Fruit fly (Drosophila melanogaster): ENCODE data around the gene CG46435.

CG46435 gene

DNA sequence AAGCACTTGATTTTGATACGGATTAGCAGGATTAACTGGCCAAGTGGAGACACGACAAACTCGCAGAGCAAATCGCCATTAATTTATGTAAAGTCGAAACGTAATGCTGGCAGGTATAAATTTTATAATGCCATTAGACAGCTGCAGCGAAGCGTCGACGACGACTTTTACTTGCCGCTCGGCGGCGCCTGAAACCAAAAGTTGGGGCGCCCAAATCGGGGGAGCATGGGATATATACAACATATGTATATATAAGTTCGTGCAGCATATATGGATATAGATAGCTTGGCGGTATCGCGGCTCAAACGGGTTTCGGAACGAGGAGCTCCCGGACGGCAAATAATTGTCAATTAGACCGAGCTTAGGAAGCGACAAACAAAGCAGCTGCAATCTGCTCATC lies 24.3 kb upstream of the CG46435 start, which contains the start of gene Cpr76Bc:
Gene Cpr76Bc (plus strand): TSS at position 301 of the 400 bp plus-strand sequence.
- no peak for TF ChIP-seq CG12605 (GFP tag; IDR thresholded peaks at IDR 0.05)
- no peak for TF ChIP-seq rn (GFP tag; IDR thresholded peaks at IDR 0.05)
- TF ChIP-seq fd96Ca (GFP tag; IDR thresholded peaks at IDR 0.05) = no peak
- no peak for TF ChIP-seq CG9948 (tag; optimal IDR thresholded peaks at IDR 0.05)
- TF ChIP-seq CG17806 (tag; optimal IDR thresholded peaks at IDR 0.05) = no peak
- TF ChIP-seq Snoo (tag; optimal IDR thresholded peaks at IDR 0.05) = no peak
- TF ChIP-seq EcR (GFP tag; optimal IDR thresholded peaks at IDR 0.05) = no peak
- no peak for TF ChIP-seq CG4496 (GFP tag; IDR thresholded peaks at IDR 0.05)
- no peak for TF ChIP-seq Pif1B (GFP tag; optimal IDR thresholded peaks at IDR 0.05)
- TF ChIP-seq CG14655 (GFP tag; optimal IDR thresholded peaks at IDR 0.05) = no peak
- no peak for TF ChIP-seq CG8301 (tag; optimal IDR thresholded peaks at IDR 0.05)
- no peak for TF ChIP-seq CG10348 (GFP tag; IDR thresholded peaks at IDR 0.05)

DNA sequence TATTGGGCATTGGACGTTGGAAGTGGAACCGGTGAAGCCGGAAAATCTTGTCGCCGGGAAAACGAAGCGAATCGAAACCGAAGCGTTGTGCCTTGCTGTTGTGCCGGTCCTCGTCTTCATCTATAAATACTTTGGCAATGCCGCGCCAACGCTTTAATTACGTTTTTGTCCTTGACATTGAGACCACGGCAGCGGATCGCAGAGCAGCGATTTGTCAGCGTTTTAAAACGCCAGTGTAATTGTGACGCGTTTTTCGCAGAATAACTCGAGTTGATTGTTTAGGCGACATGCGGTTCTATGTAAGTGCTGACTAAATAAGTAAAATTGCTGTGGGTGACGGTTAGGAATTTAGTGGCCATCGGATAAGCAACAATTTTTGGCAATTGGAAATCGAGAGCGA lies 23.8 kb upstream of the CG46435 start:
- TF ChIP-seq Snoo (tag; optimal IDR thresholded peaks at IDR 0.05) = no peak
- no peak for TF ChIP-seq D1 (tag; optimal IDR thresholded peaks at IDR 0.05)
- no peak for TF ChIP-seq CG8159 (tag; optimal IDR thresholded peaks at IDR 0.05)
- no peak for TF ChIP-seq gl (tag; optimal IDR thresholded peaks at IDR 0.05)
- TF ChIP-seq fd96Ca (GFP tag; IDR thresholded peaks at IDR 0.05) = no peak
- no peak for TF ChIP-seq Pif1A (GFP tag; optimal IDR thresholded peaks at IDR 0.05)
- no peak for TF ChIP-seq CG17806 (tag; optimal IDR thresholded peaks at IDR 0.05)
- no peak for TF ChIP-seq CG8301 (tag; optimal IDR thresholded peaks at IDR 0.05)
- no peak for TF ChIP-seq CG34367 (tag; optimal IDR thresholded peaks at IDR 0.05)
- TF ChIP-seq Pif1B (GFP tag; optimal IDR thresholded peaks at IDR 0.05) = no peak
- no peak for TF ChIP-seq CG15710 (tag; optimal IDR thresholded peaks at IDR 0.05)
- no peak for TF ChIP-seq EcR (GFP tag; optimal IDR thresholded peaks at IDR 0.05)
- TF ChIP-seq CG14655 (GFP tag; optimal IDR thresholded peaks at IDR 0.05) = no peak
- TF ChIP-seq CG4496 (GFP tag; IDR thresholded peaks at IDR 0.05) = no peak
- no peak for TF ChIP-seq CG12605 (GFP tag; IDR thresholded peaks at IDR 0.05)
- no peak for TF ChIP-seq CG9948 (tag; optimal IDR thresholded peaks at IDR 0.05)
- no peak for TF ChIP-seq CG13204 (GFP tag; optimal IDR thresholded peaks at IDR 0.05)

DNA sequence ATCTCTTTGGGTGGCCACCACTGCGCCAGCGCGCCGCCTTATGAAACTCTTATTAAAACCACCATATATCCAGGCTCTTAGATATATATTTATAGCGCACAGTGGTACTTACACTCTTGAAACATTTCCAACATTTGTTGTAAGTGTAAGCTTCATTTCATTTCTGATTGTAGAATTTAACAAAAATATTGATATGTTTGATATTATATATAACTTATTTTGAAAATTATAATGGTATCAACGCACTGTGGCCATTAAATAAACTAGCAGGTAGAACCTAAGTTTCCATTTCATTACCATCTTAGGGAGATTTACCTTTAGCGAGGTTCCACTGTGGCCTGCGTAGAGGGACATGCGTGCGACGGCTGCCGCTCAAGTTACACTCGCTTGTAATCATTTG lies 20.2 kb upstream of the CG46435 start:
- TF ChIP-seq CG10348 (GFP tag; IDR thresholded peaks at IDR 0.05) (0 out of 2 replicates have a peak, but pooled peaks have one; percentile 7), Ets98B (GFP tag; IDR thresholded peaks at IDR 0.05) (no peak), CG4496 (GFP tag; IDR thresholded peaks at IDR 0.05) (no peak), CG32121 (GFP tag; IDR thresholded peaks at IDR 0.05) (peak; percentile 61), Pif1A (GFP tag; optimal IDR thresholded peaks at IDR 0.05) (no peak), CG34367 (tag; optimal IDR thresholded peaks at IDR 0.05) (no peak), D1 (tag; optimal IDR thresholded peaks at IDR 0.05) (no peak), Snoo (tag; optimal IDR thresholded peaks at IDR 0.05) (no peak), CG14655 (GFP tag; optimal IDR thresholded peaks at IDR 0.05) (no peak), CG15710 (tag; optimal IDR thresholded peaks at IDR 0.05) (no peak), CG12605 (GFP tag; IDR thresholded peaks at IDR 0.05) (no peak), CG8159 (tag; optimal IDR thresholded peaks at IDR 0.05) (no peak), CG13204 (GFP tag; optimal IDR thresholded peaks at IDR 0.05) (no peak), fd96Ca (GFP tag; IDR thresholded peaks at IDR 0.05) (peak; percentile 23; the same call in 1 of the 3 replicates), Pif1B (GFP tag; optimal IDR thresholded peaks at IDR 0.05) (no peak), CG17806 (tag; optimal IDR thresholded peaks at IDR 0.05) (no peak), gl (tag; optimal IDR thresholded peaks at IDR 0.05) (no peak), CG8301 (tag; optimal IDR thresholded peaks at IDR 0.05) (no peak), EcR (GFP tag; optimal IDR thresholded peaks at IDR 0.05) (no peak), CG9948 (tag; optimal IDR thresholded peaks at IDR 0.05) (no peak)

DNA sequence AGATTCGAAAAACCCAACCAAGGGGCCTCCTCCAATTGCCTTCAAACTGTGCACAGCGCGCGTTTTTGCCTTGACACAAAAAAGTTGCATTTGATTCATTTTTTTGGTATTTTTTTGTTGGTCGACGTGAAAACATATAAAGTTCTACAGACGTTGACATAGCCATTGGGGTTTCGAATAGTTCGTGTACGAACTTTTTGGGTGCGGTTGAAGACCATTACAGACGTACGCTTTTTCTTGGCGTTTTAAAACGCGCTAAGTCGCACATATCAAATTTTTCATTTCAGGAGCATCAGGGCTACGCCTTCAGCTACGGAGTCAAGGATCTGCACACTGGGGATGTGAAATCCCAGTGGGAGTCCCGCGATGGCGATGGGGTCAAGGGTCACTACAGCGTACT lies 19.2 kb upstream of the CG46435 start:
- no peak for TF ChIP-seq Pif1A (GFP tag; optimal IDR thresholded peaks at IDR 0.05)
- no peak for TF ChIP-seq CG34367 (tag; optimal IDR thresholded peaks at IDR 0.05)
- TF ChIP-seq CG14655 (GFP tag; optimal IDR thresholded peaks at IDR 0.05) = no peak
- TF ChIP-seq Pif1B (GFP tag; optimal IDR thresholded peaks at IDR 0.05) = no peak
- no peak for TF ChIP-seq CG32121 (GFP tag; IDR thresholded peaks at IDR 0.05)
- TF ChIP-seq gl (tag; optimal IDR thresholded peaks at IDR 0.05) = no peak
- TF ChIP-seq rn (GFP tag; IDR thresholded peaks at IDR 0.05) = no peak
- TF ChIP-seq CG4496 (GFP tag; IDR thresholded peaks at IDR 0.05) = no peak
- TF ChIP-seq Snoo (tag; optimal IDR thresholded peaks at IDR 0.05) = no peak
- no peak for TF ChIP-seq CG15710 (tag; optimal IDR thresholded peaks at IDR 0.05)
- no peak for TF ChIP-seq fd96Ca (GFP tag; IDR thresholded peaks at IDR 0.05)
- no peak for TF ChIP-seq CG12605 (GFP tag; IDR thresholded peaks at IDR 0.05)
- TF ChIP-seq CG13204 (GFP tag; optimal IDR thresholded peaks at IDR 0.05) = no peak
- TF ChIP-seq D1 (tag; optimal IDR thresholded peaks at IDR 0.05) = no peak

DNA sequence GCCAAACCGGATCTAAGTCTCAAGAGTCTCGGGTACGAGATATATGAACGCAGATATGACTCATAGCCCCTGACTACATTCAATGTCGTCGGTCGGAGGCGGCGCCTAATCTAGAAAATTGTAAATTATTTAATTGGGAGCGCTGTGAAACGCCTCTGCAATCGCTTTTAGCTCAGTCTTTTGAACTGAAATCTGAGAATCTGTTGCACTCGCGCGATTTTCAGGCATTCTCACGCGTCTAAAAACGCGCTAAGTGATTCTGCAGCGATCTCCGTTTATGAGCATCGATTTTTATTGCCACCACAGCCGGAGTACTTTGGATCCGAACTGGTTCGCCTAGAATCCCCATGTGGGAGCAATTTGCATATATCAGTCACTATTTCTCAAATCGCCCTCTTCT lies 16.4 kb upstream of the CG46435 start:
- TF ChIP-seq CG8301 (tag; optimal IDR thresholded peaks at IDR 0.05) = no peak
- TF ChIP-seq Ets98B (GFP tag; IDR thresholded peaks at IDR 0.05) = no peak
- no peak for TF ChIP-seq CG34367 (tag; optimal IDR thresholded peaks at IDR 0.05)
- no peak for TF ChIP-seq CG15710 (tag; optimal IDR thresholded peaks at IDR 0.05)
- no peak for TF ChIP-seq EcR (GFP tag; optimal IDR thresholded peaks at IDR 0.05)
- no peak for TF ChIP-seq Snoo (tag; optimal IDR thresholded peaks at IDR 0.05)
- no peak for TF ChIP-seq rn (GFP tag; IDR thresholded peaks at IDR 0.05)
- TF ChIP-seq CG10348 (GFP tag; IDR thresholded peaks at IDR 0.05) = no peak
- no peak for TF ChIP-seq CG32121 (GFP tag; IDR thresholded peaks at IDR 0.05)
- TF ChIP-seq CG4496 (GFP tag; IDR thresholded peaks at IDR 0.05) = no peak
- no peak for TF ChIP-seq Pif1A (GFP tag; optimal IDR thresholded peaks at IDR 0.05)
- TF ChIP-seq Pif1B (GFP tag; optimal IDR thresholded peaks at IDR 0.05) = no peak
- no peak for TF ChIP-seq D1 (tag; optimal IDR thresholded peaks at IDR 0.05)
- no peak for TF ChIP-seq gl (tag; optimal IDR thresholded peaks at IDR 0.05)
- no peak for TF ChIP-seq CG9948 (tag; optimal IDR thresholded peaks at IDR 0.05)

DNA sequence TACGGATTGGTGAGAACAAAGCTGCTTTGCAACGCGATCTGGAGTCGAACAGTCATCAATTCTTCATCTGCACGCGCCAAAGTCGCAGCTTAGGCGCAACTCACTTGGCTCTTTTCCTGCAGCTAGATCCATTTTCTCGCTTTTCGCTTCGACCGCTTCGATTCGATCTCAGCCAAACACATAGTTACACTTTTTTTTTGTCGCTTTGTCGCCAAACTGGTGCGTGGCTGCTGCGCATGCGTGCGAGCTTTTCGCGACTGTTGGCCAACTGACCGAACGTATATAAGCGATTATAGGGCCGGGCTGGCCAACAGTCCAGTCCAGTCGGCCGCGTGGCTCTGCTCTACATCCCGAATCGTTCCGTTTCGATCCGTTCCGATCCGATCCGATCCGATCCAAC lies 12.5 kb upstream of the CG46435 start, which contains the start of gene Cpr76Bd:
Gene Cpr76Bd (plus strand): TSS at position 301 of the 400 bp plus-strand sequence.
- no peak for TF ChIP-seq CG9948 (tag; optimal IDR thresholded peaks at IDR 0.05)
- TF ChIP-seq CG4496 (GFP tag; IDR thresholded peaks at IDR 0.05) = 0 out of 3 replicates have a peak, but pooled peaks have one; percentile 19

Data from whole organism, pupa.